Fruit fly (Drosophila melanogaster): Measurements from ENCODE around the gene Ugt302K1.

dm6 chr3R:11173169-11173506 is 19.5 kb upstream of the Ugt302K1 start:
- TF ChIP-seq Ets98B (GFP tag; IDR thresholded peaks at IDR 0.05) (no peak), CG34367 (tag; optimal IDR thresholded peaks at IDR 0.05) (no peak), fd96Ca (GFP tag; IDR thresholded peaks at IDR 0.05) (no peak), CG9948 (tag; optimal IDR thresholded peaks at IDR 0.05) (no peak), EcR (GFP tag; optimal IDR thresholded peaks at IDR 0.05) (no peak), Pif1A (GFP tag; optimal IDR thresholded peaks at IDR 0.05) (no peak), CG10348 (GFP tag; IDR thresholded peaks at IDR 0.05) (no peak), Pif1B (GFP tag; optimal IDR thresholded peaks at IDR 0.05) (no peak), rn (GFP tag; IDR thresholded peaks at IDR 0.05) (no peak), CG12605 (GFP tag; IDR thresholded peaks at IDR 0.05) (no peak), CG15710 (tag; optimal IDR thresholded peaks at IDR 0.05) (no peak)

Measured in whole organism, pupa.